Fruit fly (Drosophila melanogaster) S2 (cell line): ENCODE data around the gene CG5909.

ENCODE experiments used
- CG8478 ChIP-seq: fragments of >200 bp; optimal IDR thresholded peaks from 2 replicates; lab custom pipeline; 2018
- CTCF ChIP-seq, 2 experiments: fragments of >200 bp; optimal IDR thresholded peaks; 2 replicates each; lab custom pipeline; 2018

- TF ChIP-seq CG8478 (no peak), CTCF (optimal IDR thresholded peaks at IDR 0.05; lab: Kevin White, UChicago) (no peak)
These were observed 49.0 kb upstream of the CG5909 start, which contains the start of the genes gb and CG5815 for dm6 chr3R:27111784-27112602.
